Fruit fly (Drosophila melanogaster): Measurements from ENCODE around the gene hydra.
A peak's percentile ranks its signal among the peaks of the same experiment; 100 is the strongest.

hydra gene

dm6 chrX:20646223-20646622, 30.6 kb downstream of the hydra start:
- TF ChIP-seq Jra (GFP tag; optimal IDR thresholded peaks at IDR 0.05) (no peak), Abd-B (GFP tag; optimal IDR thresholded peaks at IDR 0.05) (no peak), Dfd (GFP tag; optimal IDR thresholded peaks at IDR 0.05) (peak; percentile 86), usp (GFP tag; optimal IDR thresholded peaks at IDR 0.05) (no peak), tai (GFP tag; optimal IDR thresholded peaks at IDR 0.05) (no peak), CG9705 (GFP tag; optimal IDR thresholded peaks at IDR 0.05) (no peak), jim (GFP tag; optimal IDR thresholded peaks at IDR 0.05) (no peak)

DNA sequence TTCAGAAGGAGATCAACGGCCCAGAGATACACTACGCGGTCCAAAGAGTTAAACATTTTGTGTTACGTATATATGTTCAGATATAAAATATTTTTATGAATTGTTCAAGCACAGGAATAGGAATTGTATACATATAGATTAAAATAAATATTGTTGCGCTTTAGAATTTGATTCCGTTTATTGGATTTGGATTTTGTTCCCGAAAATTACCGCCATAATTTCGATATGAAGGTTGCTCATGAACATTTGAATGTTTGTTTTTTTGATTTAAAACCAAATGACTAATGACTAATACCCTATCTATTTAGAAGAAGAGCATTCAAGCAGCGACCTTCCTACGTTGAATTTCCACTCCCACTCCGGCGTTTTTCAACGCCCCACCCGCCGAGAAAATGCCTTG, 32.9 kb downstream of the hydra start:
- TF ChIP-seq Jra (GFP tag; optimal IDR thresholded peaks at IDR 0.05) (no peak), HLH106 (tag; optimal IDR thresholded peaks at IDR 0.05) (no peak), fru (GFP tag; optimal IDR thresholded peaks at IDR 0.05) (no peak), tai (GFP tag; optimal IDR thresholded peaks at IDR 0.05) (no peak), Myc (optimal IDR thresholded peaks at IDR 0.05) (no peak), CG9705 (GFP tag; optimal IDR thresholded peaks at IDR 0.05) (no peak), ey (GFP tag; optimal IDR thresholded peaks at IDR 0.05) (no peak), dl (GFP tag; optimal IDR thresholded peaks at IDR 0.05; ENCODE audit: insufficient read depth in 1 of 2, partially characterized antibody in 2 of 2) (no peak), h (GFP tag; optimal IDR thresholded peaks at IDR 0.05) (no peak), dmrt93B (GFP tag; optimal IDR thresholded peaks at IDR 0.05) (no peak), Abd-B (GFP tag; optimal IDR thresholded peaks at IDR 0.05) (no peak), Hr78 (GFP tag; optimal IDR thresholded peaks at IDR 0.05) (no peak), CrebA (GFP tag; optimal IDR thresholded peaks at IDR 0.05; ENCODE audit: borderline replicate concordance) (no peak)

DNA sequence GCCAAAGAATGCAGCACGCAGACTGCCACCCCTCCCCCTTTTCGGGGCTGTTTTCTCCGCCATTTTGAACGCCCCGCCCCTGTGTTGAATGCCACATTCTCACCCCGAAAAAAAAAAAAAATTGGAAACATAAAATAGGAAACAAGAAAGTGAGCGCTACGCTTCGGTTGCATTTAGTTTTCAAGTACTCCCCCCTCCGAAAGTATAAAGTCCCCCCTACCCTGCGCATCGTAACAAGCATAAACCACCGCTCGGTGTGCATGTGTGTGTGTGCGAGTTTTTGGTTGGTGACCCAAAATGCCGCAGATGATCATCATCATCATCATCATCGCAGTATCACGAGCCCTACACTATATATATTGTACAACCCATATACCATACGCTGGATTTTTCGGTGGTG, 33.5 kb downstream of the hydra start:
- TF ChIP-seq Dfd (GFP tag; optimal IDR thresholded peaks at IDR 0.05) (no peak), jim (GFP tag; optimal IDR thresholded peaks at IDR 0.05) (no peak), usp (GFP tag; optimal IDR thresholded peaks at IDR 0.05) (no peak), OdsH (GFP tag; optimal IDR thresholded peaks at IDR 0.05) (no peak), rgr (GFP tag; optimal IDR thresholded peaks at IDR 0.05) (no peak), h (GFP tag; optimal IDR thresholded peaks at IDR 0.05) (no peak)

dm6 chrX:20638054-20638453, 38.8 kb downstream of the hydra start:
- no peak for TF ChIP-seq foxo (GFP tag; optimal IDR thresholded peaks at IDR 0.05)

DNA sequence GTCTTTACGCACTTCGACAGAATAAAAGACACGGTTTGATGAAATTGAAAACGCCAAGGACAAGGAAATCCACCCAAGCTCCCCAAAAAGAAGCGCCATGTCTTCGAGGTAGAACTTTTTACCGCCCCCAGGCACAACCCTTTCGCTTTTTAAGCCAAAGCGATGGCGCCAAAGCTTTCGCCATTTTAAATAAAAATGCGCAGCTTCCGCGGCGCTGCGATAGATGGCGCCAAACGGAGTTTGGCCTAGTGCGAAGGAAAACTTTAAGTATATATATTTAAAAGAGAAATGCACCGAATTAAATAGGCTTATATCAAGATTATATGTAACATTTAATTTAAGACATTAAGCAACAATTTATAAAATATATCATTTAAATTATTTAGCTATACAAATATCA, 40.1 kb downstream of the hydra start:
- TF ChIP-seq brk (GFP tag; optimal IDR thresholded peaks at IDR 0.05) (no peak), Dif (GFP tag; optimal IDR thresholded peaks at IDR 0.05; ENCODE audit: partially characterized antibody) (no peak), tai (GFP tag; optimal IDR thresholded peaks at IDR 0.05) (no peak)

- TF ChIP-seq ey (GFP tag; optimal IDR thresholded peaks at IDR 0.05) (no peak), Myc (optimal IDR thresholded peaks at IDR 0.05) (peak; percentile 41)
These were observed 44.7 kb downstream of the hydra start for dm6 chrX:20632115-20632514.

dm6 chrX:20631160-20631559, 45.7 kb downstream of the hydra start:
- no peak for TF ChIP-seq ey (GFP tag; optimal IDR thresholded peaks at IDR 0.05)
- TF ChIP-seq fru (GFP tag; optimal IDR thresholded peaks at IDR 0.05), result no peak
- TF ChIP-seq Mio (GFP tag; optimal IDR thresholded peaks at IDR 0.05), result no peak
- TF ChIP-seq CG9705 (GFP tag; optimal IDR thresholded peaks at IDR 0.05), result no peak
- TF ChIP-seq CG32264 (GFP tag; optimal IDR thresholded peaks at IDR 0.05), result no peak
- no peak for TF ChIP-seq Vsx2 (GFP tag; optimal IDR thresholded peaks at IDR 0.05; ENCODE audit: partially characterized antibody)
- TF ChIP-seq Jra (GFP tag; optimal IDR thresholded peaks at IDR 0.05), result no peak
- no peak for TF ChIP-seq br (GFP tag; optimal IDR thresholded peaks at IDR 0.05)
- no peak for TF ChIP-seq Abd-B (GFP tag; optimal IDR thresholded peaks at IDR 0.05)
- no peak for TF ChIP-seq rgr (GFP tag; optimal IDR thresholded peaks at IDR 0.05)
- no peak for TF ChIP-seq brk (GFP tag; optimal IDR thresholded peaks at IDR 0.05)
- no peak for TF ChIP-seq Hr83 (GFP tag; optimal IDR thresholded peaks at IDR 0.05; ENCODE audit: poor library complexity, severe bottlenecking)
- TF ChIP-seq OdsH (GFP tag; optimal IDR thresholded peaks at IDR 0.05), result no peak
- TF ChIP-seq woc (GFP tag; optimal IDR thresholded peaks at IDR 0.05), result no peak
- no peak for TF ChIP-seq lola (GFP tag; optimal IDR thresholded peaks at IDR 0.05)

All from whole organism, wandering third instar larva.